Fruit fly (Drosophila melanogaster) whole organism, embryonic: ENCODE data around the gene LysS.

Experiments used
- ATbp ChIP-seq: fragments of 200-800 bp; sonication (Bioruptor generic); optimal IDR thresholded peaks from 2 replicates; lab custom pipeline; 2017; ENCODE audit warnings: missing biosample characterization, mild to moderate bottlenecking, missing genetic modification characterization, missing genetic modification reagents
- Atf6 ChIP-seq: fragments of 200-800 bp; sonication (Bioruptor generic); IDR thresholded peaks from 2 replicates; pipeline ENCODE4 v1.3.6; 2022; ENCODE audit warnings: missing biosample characterization, missing genetic modification characterization
- CG10366 ChIP-seq: fragments of 200-800 bp; sonication (Bioruptor generic); IDR thresholded peaks from 2 replicates; pipeline ENCODE4 v1.3.6; 2022; ENCODE audit warnings: missing biosample characterization, missing genetic modification characterization
- CG11456 ChIP-seq: fragments of 200-800 bp; sonication (Bioruptor generic); IDR thresholded peaks from 3 replicates; pipeline ENCODE4 v1.3.6; 2022; ENCODE audit warnings: missing biosample characterization, missing genetic modification characterization
- CG11696 ChIP-seq: fragments of 200-800 bp; sonication (Bioruptor generic); IDR thresholded peaks from 2 replicates; pipeline ENCODE4 v1.3.6; 2022; ENCODE audit warnings: missing biosample characterization, missing genetic modification characterization
- CG13287 ChIP-seq: fragments of 200-800 bp; sonication (Bioruptor generic); IDR thresholded peaks from 2 replicates; pipeline ENCODE4 v1.3.6; 2022; ENCODE audit warnings: missing biosample characterization, missing genetic modification characterization; ENCODE audit not compliant: partially characterized antibody
- CG14014 ChIP-seq: fragments of 200-800 bp; sonication (Bioruptor generic); IDR thresholded peaks from 2 replicates; pipeline ENCODE4 v1.3.6; 2022; ENCODE audit warnings: missing biosample characterization, missing genetic modification characterization
- CG2120 ChIP-seq: fragments of 200-800 bp; sonication (Bioruptor generic); optimal IDR thresholded peaks from 3 replicates; lab custom pipeline; 2016; ENCODE audit warnings: missing biosample characterization, missing genetic modification characterization
- CG3065 ChIP-seq: fragments of 200-800 bp; sonication (Bioruptor generic); optimal IDR thresholded peaks from 2 replicates; lab custom pipeline; 2016; ENCODE audit warnings: missing biosample characterization, missing genetic modification characterization
- CG32532 ChIP-seq: fragments of 200-800 bp; sonication (Bioruptor generic); IDR thresholded peaks from 2 replicates; pipeline ENCODE4 v1.3.6; 2022; ENCODE audit warnings: missing biosample characterization, missing genetic modification characterization
- CG3847 ChIP-seq: fragments of 200-800 bp; sonication (Bioruptor generic); IDR thresholded peaks from 2 replicates; pipeline ENCODE4 v1.3.6; 2022; ENCODE audit warnings: missing biosample characterization, missing genetic modification characterization
- CG6272 ChIP-seq: fragments of 200-800 bp; sonication (Bioruptor generic); IDR thresholded peaks from 2 replicates; pipeline ENCODE4 v1.3.6; 2022; ENCODE audit warnings: missing biosample characterization, missing genetic modification characterization
- CG6689 ChIP-seq: fragments of 200-800 bp; sonication (Bioruptor generic); IDR thresholded peaks from 2 replicates; pipeline ENCODE4 v1.3.6; 2022; ENCODE audit warnings: missing biosample characterization, missing genetic modification characterization
- CG6765 ChIP-seq: fragments of 200-800 bp; sonication (Bioruptor generic); optimal IDR thresholded peaks from 3 replicates; lab custom pipeline; 2017; ENCODE audit warnings: missing biosample characterization, mild to moderate bottlenecking, missing genetic modification characterization
- CG7556 ChIP-seq: fragments of 200-800 bp; sonication (Bioruptor generic); optimal IDR thresholded peaks from 2 replicates; lab custom pipeline; 2017; ENCODE audit warnings: missing biosample characterization, mild to moderate bottlenecking, missing genetic modification characterization
- CG7963 ChIP-seq: fragments of 200-800 bp; sonication (Bioruptor generic); IDR thresholded peaks from 3 replicates; pipeline ENCODE4 v1.3.6; 2022; ENCODE audit warnings: missing biosample characterization, missing genetic modification characterization; ENCODE audit not compliant: partially characterized antibody
- CG8290 ChIP-seq, 3 experiments: fragments of 200-800 bp; sonication (Bioruptor generic); optimal IDR thresholded peaks; 2 replicates each; lab custom pipeline; 2016 to 2019; ENCODE audit warnings: missing biosample characterization in 3 of 3, missing genetic modification characterization in 3 of 3, mild to moderate bottlenecking in 2 of 3, moderate library complexity in 1 of 3
- CG8359 ChIP-seq: fragments of 200-800 bp; sonication (Bioruptor generic); optimal IDR thresholded peaks from 2 replicates; lab custom pipeline; 2017; ENCODE audit warnings: missing biosample characterization, mild to moderate bottlenecking, missing genetic modification characterization, borderline replicate concordance
- CoRest ChIP-seq: fragments of 200-800 bp; sonication (Bioruptor generic); optimal IDR thresholded peaks from 3 replicates; lab custom pipeline; 2018; ENCODE audit warnings: missing biosample characterization, mild to moderate bottlenecking, missing genetic modification characterization, moderate library complexity
- Dad ChIP-seq: fragments of 200-800 bp; sonication (Bioruptor generic); optimal IDR thresholded peaks from 3 replicates; lab custom pipeline; 2016; ENCODE audit warnings: missing biosample characterization, missing genetic modification characterization
- Drgx ChIP-seq: fragments of 200-800 bp; sonication (Bioruptor generic); IDR thresholded peaks from 2 replicates; pipeline ENCODE4 v1.3.6; 2022; ENCODE audit warnings: missing biosample characterization, missing genetic modification characterization
- E2f1 ChIP-seq: fragments of 200-800 bp; sonication (Bioruptor generic); IDR thresholded peaks from 2 replicates; pipeline ENCODE4 v1.3.6; 2022; ENCODE audit warnings: missing biosample characterization, missing genetic modification characterization
- E2f2 ChIP-seq: fragments of 200-800 bp; sonication (Bioruptor generic); IDR thresholded peaks from 2 replicates; pipeline ENCODE4 v1.3.6; 2022; ENCODE audit warnings: missing biosample characterization, missing genetic modification characterization
- Hand ChIP-seq: fragments of 200-800 bp; sonication (Bioruptor generic); optimal IDR thresholded peaks from 2 replicates; lab custom pipeline; 2017; ENCODE audit warnings: mild to moderate bottlenecking, missing biosample characterization, missing genetic modification reagents, missing genetic modification characterization
- Hmr ChIP-seq: fragments of 200-800 bp; sonication (Bioruptor generic); optimal IDR thresholded peaks from 3 replicates; lab custom pipeline; 2017; ENCODE audit warnings: mild to moderate bottlenecking, missing biosample characterization, missing genetic modification reagents, missing genetic modification characterization
- Med ChIP-seq: fragments of 200-800 bp; sonication (Bioruptor generic); peaks from one replicate; lab custom pipeline; 2016; ENCODE audit warnings: missing biosample characterization, missing genetic modification characterization, mild to moderate bottlenecking, inconsistent platforms, moderate library complexity
- Meics ChIP-seq: fragments of 200-800 bp; sonication (Bioruptor generic); optimal IDR thresholded peaks from 2 replicates; lab custom pipeline; 2017; ENCODE audit warnings: missing biosample characterization, mild to moderate bottlenecking, missing genetic modification characterization
- Ptx1 ChIP-seq: fragments of 200-800 bp; sonication (Bioruptor generic); IDR thresholded peaks from 2 replicates; pipeline ENCODE4 v1.3.6; 2022; ENCODE audit warnings: missing biosample characterization, missing genetic modification characterization
- Rfx ChIP-seq: fragments of 200-800 bp; sonication (Bioruptor generic); IDR thresholded peaks from 2 replicates; pipeline ENCODE4 v1.3.6; 2022; ENCODE audit warnings: missing biosample characterization, missing genetic modification characterization
- Trl ChIP-seq, 3 experiments: fragments of >200 bp in 2 of 3; fragments of 200-800 bp in 1 of 3; sonication (Bioruptor generic) in 1 of 3; optimal IDR thresholded peaks; 2 replicates in 1 of 3; 3 replicates in 2 of 3; lab custom pipeline; 2016 to 2017; ENCODE audit warnings: missing biosample characterization in 1 of 3, missing genetic modification characterization in 1 of 3
- chinmo ChIP-seq: fragments of 200-800 bp; sonication (Bioruptor generic); IDR thresholded peaks from 4 replicates; pipeline ENCODE4 v1.3.6; 2022; ENCODE audit warnings: missing biosample characterization, missing genetic modification characterization; ENCODE audit not compliant: partially characterized antibody
- chm ChIP-seq: fragments of 200-800 bp; sonication (Bioruptor generic); IDR thresholded peaks from 2 replicates; pipeline ENCODE4 v1.3.6; 2022; ENCODE audit warnings: missing biosample characterization, missing genetic modification characterization
- ci ChIP-seq: fragments of 200-800 bp; sonication (Bioruptor generic); IDR thresholded peaks from 3 replicates; pipeline ENCODE4 v1.3.6; 2022; ENCODE audit warnings: missing biosample characterization, missing genetic modification characterization
- dimm ChIP-seq: fragments of 200-800 bp; sonication (Bioruptor generic); IDR thresholded peaks from 2 replicates; pipeline ENCODE4 v1.3.6; 2022; ENCODE audit warnings: missing biosample characterization, missing genetic modification characterization
- dysf ChIP-seq: fragments of 200-800 bp; sonication (Bioruptor generic); IDR thresholded peaks from 3 replicates; pipeline ENCODE4 v1.3.6; 2022; ENCODE audit warnings: missing biosample characterization, missing genetic modification characterization
- ems ChIP-seq: fragments of 200-800 bp; sonication (Bioruptor generic); optimal IDR thresholded peaks from 3 replicates; lab custom pipeline; 2016; ENCODE audit warnings: missing biosample characterization, missing genetic modification characterization
- lab ChIP-seq: fragments of 200-800 bp; sonication (Bioruptor generic); optimal IDR thresholded peaks from 3 replicates; lab custom pipeline; 2017; ENCODE audit warnings: missing biosample characterization, missing genetic modification characterization, mild to moderate bottlenecking, moderate library complexity, missing genetic modification reagents
- prd ChIP-seq, 3 experiments: fragments of >200 bp in 2 of 3; fragments of 200-800 bp in 1 of 3; sonication (Bioruptor generic) in 1 of 3; optimal IDR thresholded peaks in 2 of 3; IDR thresholded peaks in 1 of 3; 2 replicates in 2 of 3; 3 replicates in 1 of 3; pipeline versions ENCODE4 v1.3.6 to Lab custom; 2017 to 2022; ENCODE audit warnings: missing biosample characterization in 1 of 3, missing genetic modification characterization in 1 of 3
- rib ChIP-seq: fragments of 200-800 bp; sonication (Bioruptor generic); IDR thresholded peaks from 2 replicates; pipeline ENCODE4 v1.3.6; 2022; ENCODE audit warnings: missing biosample characterization, missing genetic modification characterization
- row ChIP-seq: fragments of 200-800 bp; sonication (Bioruptor generic); IDR thresholded peaks from 3 replicates; pipeline ENCODE4 v1.3.6; 2022; ENCODE audit warnings: missing biosample characterization, missing genetic modification characterization
- sob ChIP-seq: fragments of 200-800 bp; sonication (Bioruptor generic); IDR thresholded peaks from 2 replicates; pipeline ENCODE4 v1.3.6; 2022; ENCODE audit warnings: missing biosample characterization, missing genetic modification characterization
- toy ChIP-seq: fragments of 200-800 bp; sonication (Bioruptor generic); IDR thresholded peaks from 2 replicates; pipeline ENCODE4 v1.3.6; 2022; ENCODE audit warnings: missing biosample characterization, missing genetic modification characterization
- unc-4 ChIP-seq: fragments of 200-800 bp; sonication (Bioruptor generic); IDR thresholded peaks from 2 replicates; pipeline ENCODE4 v1.3.6; 2022; ENCODE audit warnings: missing biosample characterization, missing genetic modification characterization; ENCODE audit not compliant: partially characterized antibody
- yki ChIP-seq: fragments of >200 bp; optimal IDR thresholded peaks from 3 replicates; lab custom pipeline; 2018
- z ChIP-seq: fragments of 200-800 bp; sonication (Bioruptor generic); IDR thresholded peaks from 3 replicates; pipeline ENCODE4 v1.3.6; 2022; ENCODE audit warnings: missing biosample characterization, missing genetic modification characterization

The LysS gene

DNA sequence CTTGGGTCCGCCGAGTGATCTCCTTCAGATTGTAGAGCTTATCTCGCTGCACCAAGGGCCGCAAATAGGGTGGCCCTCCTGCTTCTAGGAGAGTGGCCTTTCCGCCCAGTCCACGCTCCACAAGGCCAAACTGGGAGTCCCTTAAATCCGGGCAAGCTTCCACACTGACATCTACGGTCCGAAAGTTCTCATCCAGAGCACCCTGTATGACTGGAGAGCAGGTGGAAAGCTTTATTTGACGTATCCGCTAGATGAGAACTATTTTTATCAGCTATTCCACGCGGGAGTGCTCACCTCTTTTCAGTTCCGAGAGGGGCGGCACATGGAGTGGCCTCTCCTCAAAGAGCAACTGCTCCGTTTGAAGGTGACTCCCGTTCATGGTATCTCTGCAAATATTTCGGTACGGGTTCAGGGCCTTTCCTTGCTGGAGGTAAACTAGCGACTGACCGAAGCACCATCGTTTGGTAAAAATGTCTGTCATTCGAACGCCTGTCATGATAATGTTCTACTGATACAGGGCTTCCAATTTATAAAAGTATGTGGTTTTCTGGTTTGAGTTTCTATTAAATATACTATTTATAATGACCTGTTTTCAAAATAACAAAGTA, 24.9 kb upstream of the LysS start, which contains the start of gene meep (continued):
- no peak for TF ChIP-seq CG6765
- TF ChIP-seq chinmo (GFP tag; lab: Robert Waterston, UW): 0 out of 4 replicates have a peak, but pooled peaks have one; percentile 46
- no peak for TF ChIP-seq CG6272
- TF ChIP-seq Med (GFP tag; lab: Kevin White, UChicago): peak; percentile 55
- peak; percentile 11 to 37 for TF ChIP-seq Trl (optimal IDR thresholded peaks at IDR 0.05; lab: Kevin White, UChicago)
- TF ChIP-seq Trl (GFP tag; optimal IDR thresholded peaks at IDR 0.05; lab: Kevin White, UChicago): no peak
- TF ChIP-seq CG11696 (GFP tag; lab: Robert Waterston, UW): no peak
- no peak for TF ChIP-seq E2f2 (GFP tag; lab: Robert Waterston, UW)
- TF ChIP-seq ems (GFP tag; lab: Kevin White, UChicago): no peak
- 0 out of 3 replicates have a peak, but pooled peaks have one; percentile 33 for TF ChIP-seq CG11456

DNA sequence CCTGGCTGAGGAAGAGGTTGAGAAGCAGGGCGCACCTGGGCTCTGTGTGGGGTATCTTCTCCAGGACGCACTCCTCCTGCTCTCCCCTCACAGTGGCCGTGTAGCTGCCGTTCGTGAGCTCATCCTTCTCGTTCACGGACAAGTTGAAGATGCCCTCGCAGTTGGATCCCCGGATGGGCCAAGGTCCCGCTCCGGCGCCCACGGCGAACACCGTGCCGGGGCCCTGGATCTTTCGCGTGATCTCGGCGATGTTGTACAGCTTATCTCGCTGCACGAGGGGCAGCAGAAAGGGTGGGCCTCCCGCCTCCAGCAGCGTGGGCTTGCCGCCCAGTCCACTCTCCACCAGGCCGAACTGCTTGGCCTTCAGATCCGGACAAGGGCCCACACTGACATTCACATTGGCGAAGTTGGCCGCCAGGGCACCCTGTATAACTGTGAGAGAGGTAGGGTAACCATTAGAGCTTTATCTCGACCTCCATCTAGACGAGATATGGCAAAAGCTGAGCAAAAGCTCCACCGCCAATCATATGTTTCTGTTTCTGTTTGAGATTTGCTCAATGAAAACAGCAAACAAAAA, 23.6 kb upstream of the LysS start:
- TF ChIP-seq CG3065 (GFP tag; lab: Kevin White, UChicago) (no peak), lab (GFP tag; lab: Kevin White, UChicago) (peak; percentile 26), CG14014 (GFP tag; lab: Robert Waterston, UW) (peak; percentile 8; the same call in 1 of the 2 replicates), ci (no peak), Atf6 (GFP tag; lab: Robert Waterston, UW) (peak; percentile 48; the same call in 1 of the 2 replicates), sob (GFP tag; lab: Robert Waterston, UW) (peak; percentile 33; the same call in 1 of the 2 replicates), CG2120 (GFP tag; lab: Kevin White, UChicago) (peak; percentile 29), Meics (GFP tag; lab: Kevin White, UChicago) (peak; percentile 12), CG32532 (GFP tag; lab: Robert Waterston, UW) (peak; percentile 62), Drgx (0 out of 2 replicates have a peak, but pooled peaks have one; percentile 28), CG8290 (GFP tag; optimal IDR thresholded peaks at IDR 0.05; lab: Kevin White, UChicago) (no peak), CG8290 (tag; optimal IDR thresholded peaks at IDR 0.05; lab: Kevin White, UChicago) (peak in 1 of 2 experiments; percentile 49), toy (GFP tag; lab: Robert Waterston, UW) (0 out of 2 replicates have a peak, but pooled peaks have one; percentile 14), CG13287 (GFP tag; lab: Robert Waterston, UW) (peak; percentile 19; the same call in 1 of the 2 replicates), CG8359 (GFP tag; lab: Kevin White, UChicago) (no peak), Ptx1 (GFP tag; lab: Robert Waterston, UW) (peak; percentile 7; the same call in 1 of the 2 replicates), rib (GFP tag; lab: Robert Waterston, UW) (no peak), unc-4 (GFP tag; lab: Robert Waterston, UW) (0 out of 2 replicates have a peak, but pooled peaks have one; percentile 30), z (GFP tag; lab: Robert Waterston, UW) (peak; percentile 87), chinmo (GFP tag; lab: Robert Waterston, UW) (peak; percentile 35; the same call in 1 of the 4 replicates), E2f1 (0 out of 2 replicates have a peak, but pooled peaks have one; percentile 9), Hmr (GFP tag; lab: Kevin White, UChicago) (no peak), ATbp (GFP tag; lab: Kevin White, UChicago) (no peak), CG7556 (GFP tag; lab: Kevin White, UChicago) (no peak), CoRest (tag; lab: Kevin White, UChicago) (no peak), CG7963 (GFP tag; lab: Robert Waterston, UW) (no peak), dysf (GFP tag; lab: Robert Waterston, UW) (peak; percentile 37; the same call in 1 of the 3 replicates), prd (optimal IDR thresholded peaks at IDR 0.05; lab: Kevin White, UChicago) (no peak), prd (GFP tag; IDR thresholded peaks at IDR 0.05; lab: Robert Waterston, UW) (0 out of 3 replicates have a peak, but pooled peaks have one; percentile 22), yki (lab: Kevin White, UChicago) (no peak), Hand (no peak), Rfx (GFP tag; lab: Robert Waterston, UW) (peak; percentile 58), chm (GFP tag; lab: Robert Waterston, UW) (0 out of 2 replicates have a peak, but pooled peaks have one; percentile 29), Dad (no peak), CG10366 (GFP tag; lab: Robert Waterston, UW) (peak; percentile 68), CG3847 (GFP tag; lab: Robert Waterston, UW) (peak; percentile 29; the same call in 1 of the 2 replicates), CG6689 (GFP tag; lab: Robert Waterston, UW) (0 out of 2 replicates have a peak, but pooled peaks have one; percentile 11), dimm (GFP tag; lab: Robert Waterston, UW) (no peak), row (GFP tag; lab: Robert Waterston, UW) (peak; percentile 14; the same call in 1 of the 3 replicates)
